Worm (Caenorhabditis elegans): ENCODE measurements around the gene B0281.1.

The B0281.1 gene

DNA sequence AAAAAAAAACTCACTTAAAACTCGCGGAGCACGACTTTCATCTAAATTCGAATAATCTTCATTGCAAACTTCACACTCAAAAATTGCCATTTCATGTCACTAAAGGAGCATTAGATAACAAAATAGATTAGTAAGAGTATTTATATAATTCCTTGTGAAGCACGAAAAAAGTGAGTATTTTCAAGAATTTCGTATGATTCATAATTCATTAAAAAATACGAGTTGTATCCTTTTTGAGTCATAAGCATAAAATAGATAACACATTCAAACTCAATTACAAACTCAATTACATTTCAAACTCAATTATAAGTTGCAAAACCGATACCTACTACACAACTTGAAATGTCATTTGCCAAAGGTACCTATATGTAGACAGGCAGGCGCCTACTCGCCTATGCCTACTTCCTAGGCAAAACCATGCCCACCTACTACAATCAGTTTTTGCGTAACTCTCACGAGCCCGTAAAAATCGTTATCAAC is 16.1 kb downstream of the B0281.1 start, which contains the start of the genes ZK1240.8 and ZK1240.1:
Gene ZK1240.8 (minus strand): TSS at position 101 of the 480 bp plus-strand sequence.
Gene ZK1240.1 (plus strand): TSS at position 430 of the 480 bp plus-strand sequence.
- no peak for TF ChIP-seq hmg-11 (tag; optimal IDR thresholded peaks at IDR 0.05)
- no peak for TF ChIP-seq daf-12 (tag; optimal IDR thresholded peaks at IDR 0.05)
- TF ChIP-seq nhr-237 (tag; optimal IDR thresholded peaks at IDR 0.05): no peak
- no peak for TF ChIP-seq eor-1 (tag; optimal IDR thresholded peaks at IDR 0.05)
- TF ChIP-seq ztf-4 (tag; optimal IDR thresholded peaks at IDR 0.05): no peak
- TF ChIP-seq nhr-12 (tag; optimal IDR thresholded peaks at IDR 0.05): no peak
- no peak for TF ChIP-seq nhr-25 (tag; optimal IDR thresholded peaks at IDR 0.05)
- no peak for TF ChIP-seq ztf-11 (tag; optimal IDR thresholded peaks at IDR 0.05)
- TF ChIP-seq nhr-76 (tag; optimal IDR thresholded peaks at IDR 0.05): no peak
- TF ChIP-seq sea-2 (GFP tag; optimal IDR thresholded peaks at IDR 0.05): no peak
- TF ChIP-seq lin-39 (tag; optimal IDR thresholded peaks at IDR 0.05): no peak
- TF ChIP-seq egl-27 (tag; optimal IDR thresholded peaks at IDR 0.05): no peak
- TF ChIP-seq elt-3 (tag; optimal IDR thresholded peaks at IDR 0.05): no peak
- no peak for TF ChIP-seq ama-1 (optimal IDR thresholded peaks at IDR 0.05)
- no peak for TF ChIP-seq fkh-10 (GFP tag; optimal IDR thresholded peaks at IDR 0.05)
- no peak for TF ChIP-seq ceh-28 (tag; optimal IDR thresholded peaks at IDR 0.05)
- TF ChIP-seq elt-2 (tag; optimal IDR thresholded peaks at IDR 0.05): no peak
- no peak for TF ChIP-seq zag-1 (tag; optimal IDR thresholded peaks at IDR 0.05)
- no peak for TF ChIP-seq egl-5 (tag; optimal IDR thresholded peaks at IDR 0.05)

DNA sequence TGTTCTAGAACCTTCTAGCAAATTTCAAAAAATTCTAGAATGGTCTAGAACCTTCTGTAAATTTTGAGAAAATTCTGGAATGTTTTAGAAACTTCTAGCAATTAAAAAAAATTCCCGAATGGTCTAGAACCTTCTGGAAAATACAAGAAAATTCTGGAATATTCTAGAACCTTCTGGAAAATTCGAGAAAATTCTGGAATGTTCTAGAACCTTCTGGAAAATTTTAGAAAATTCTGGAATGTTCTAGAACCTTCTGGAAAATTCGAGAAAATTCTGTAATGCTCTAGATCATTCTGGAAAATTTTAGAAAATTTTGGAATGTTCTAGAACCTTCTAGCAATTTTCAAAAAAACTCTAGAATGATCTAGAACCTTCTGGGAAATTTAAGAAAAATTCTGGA is 17.6 kb downstream of the B0281.1 start:
- TF ChIP-seq elt-2 (tag; optimal IDR thresholded peaks at IDR 0.05) (no peak), egl-5 (tag; optimal IDR thresholded peaks at IDR 0.05) (no peak), fkh-2 (tag; optimal IDR thresholded peaks at IDR 0.05) (no peak), pqm-1 (tag; optimal IDR thresholded peaks at IDR 0.05) (no peak), nhr-12 (tag; optimal IDR thresholded peaks at IDR 0.05) (no peak), lin-15B (tag; optimal IDR thresholded peaks at IDR 0.05) (no peak), ZK546.5 (tag; optimal IDR thresholded peaks at IDR 0.05) (no peak), egl-27 (tag; optimal IDR thresholded peaks at IDR 0.05) (no peak), ama-1 (optimal IDR thresholded peaks at IDR 0.05) (no peak), skn-1 (tag; optimal IDR thresholded peaks at IDR 0.05) (no peak), nhr-11 (tag; optimal IDR thresholded peaks at IDR 0.05) (no peak), unc-39 (tag; optimal IDR thresholded peaks at IDR 0.05) (no peak)

DNA sequence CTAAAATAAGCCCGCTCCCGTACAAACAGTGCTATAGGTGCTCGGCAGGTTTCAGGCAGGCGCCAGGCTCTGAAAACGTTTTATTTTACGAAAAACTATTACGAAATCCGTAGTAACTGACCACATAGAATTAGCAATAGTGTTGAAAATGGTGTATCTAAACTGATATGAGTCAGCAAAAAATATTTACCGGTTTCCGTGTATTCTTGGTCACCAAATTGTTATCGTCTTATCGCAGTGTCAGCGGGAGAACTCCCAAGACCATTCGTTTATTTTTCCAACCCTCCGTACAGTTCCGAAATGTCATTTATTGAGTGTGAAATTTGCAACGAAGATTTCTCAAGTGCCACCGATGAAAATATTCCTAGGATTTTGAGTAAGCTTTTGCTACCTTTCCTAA is 19.4 kb downstream of the B0281.1 start, which contains the start of gene F43C11.8:
Gene F43C11.8 (plus strand): TSS at position 301 of the 400 bp plus-strand sequence.
- TF ChIP-seq mml-1 (tag; optimal IDR thresholded peaks at IDR 0.05) (no peak), elt-1 (tag; optimal IDR thresholded peaks at IDR 0.05) (no peak), aly-2 (tag; optimal IDR thresholded peaks at IDR 0.05) (no peak), nhr-28 (tag; optimal IDR thresholded peaks at IDR 0.05) (no peak), pha-4 (tag; optimal IDR thresholded peaks at IDR 0.05) (no peak), nfya-1 (tag; optimal IDR thresholded peaks at IDR 0.05; ENCODE audit: insufficient read depth) (no peak), nhr-237 (tag; optimal IDR thresholded peaks at IDR 0.05) (no peak)

DNA sequence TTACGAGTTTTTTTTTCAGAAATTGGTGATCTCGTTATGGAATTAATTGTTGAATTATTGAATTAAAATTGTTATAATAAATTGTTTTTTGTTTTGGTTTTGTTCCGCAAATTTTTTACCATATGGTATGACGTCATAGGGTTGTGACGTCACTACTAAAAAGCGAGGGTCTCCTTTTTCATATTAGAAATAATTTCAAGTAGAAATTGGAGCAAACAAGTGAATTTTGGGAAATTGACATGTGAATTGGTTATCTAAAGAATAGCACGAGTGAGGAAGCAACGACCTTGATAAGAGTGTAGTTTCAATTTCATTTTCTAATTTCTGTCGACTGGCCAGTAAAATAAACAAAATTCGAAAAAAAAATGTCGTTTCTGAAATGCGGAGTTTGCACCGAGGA is 22.7 kb downstream of the B0281.1 start, which contains the start of gene F43C11.7:
Gene F43C11.7 (plus strand): TSS at position 326 of the 400 bp plus-strand sequence.
- TF ChIP-seq ceh-16 (tag; optimal IDR thresholded peaks at IDR 0.05) (no peak), nhr-76 (tag; optimal IDR thresholded peaks at IDR 0.05) (no peak), sea-2 (GFP tag; optimal IDR thresholded peaks at IDR 0.05) (no peak), unc-62 (GFP tag; optimal IDR thresholded peaks at IDR 0.05) (no peak), snpc-4 (tag; optimal IDR thresholded peaks at IDR 0.05) (no peak), ceh-28 (tag; optimal IDR thresholded peaks at IDR 0.05) (no peak), pha-4 (tag; optimal IDR thresholded peaks at IDR 0.05) (peak; percentile 51), pqm-1 (tag; optimal IDR thresholded peaks at IDR 0.05) (peak; percentile 49), zag-1 (tag; optimal IDR thresholded peaks at IDR 0.05) (no peak), fos-1 (tag; optimal IDR thresholded peaks at IDR 0.05) (no peak), jun-1 (tag; optimal IDR thresholded peaks at IDR 0.05) (no peak), nhr-77 (tag; optimal IDR thresholded peaks at IDR 0.05) (no peak), elt-1 (tag; optimal IDR thresholded peaks at IDR 0.05) (no peak), aly-2 (tag; optimal IDR thresholded peaks at IDR 0.05) (no peak), nhr-25 (tag; optimal IDR thresholded peaks at IDR 0.05) (no peak), skn-1 (tag; optimal IDR thresholded peaks at IDR 0.05) (no peak), elt-2 (tag; optimal IDR thresholded peaks at IDR 0.05) (peak; percentile 87), ZK546.5 (tag; optimal IDR thresholded peaks at IDR 0.05) (no peak)

Data from whole organism, L3 larva.